Worm (Caenorhabditis elegans): ENCODE results near the gene clec-221.

Gene clec-221

DNA sequence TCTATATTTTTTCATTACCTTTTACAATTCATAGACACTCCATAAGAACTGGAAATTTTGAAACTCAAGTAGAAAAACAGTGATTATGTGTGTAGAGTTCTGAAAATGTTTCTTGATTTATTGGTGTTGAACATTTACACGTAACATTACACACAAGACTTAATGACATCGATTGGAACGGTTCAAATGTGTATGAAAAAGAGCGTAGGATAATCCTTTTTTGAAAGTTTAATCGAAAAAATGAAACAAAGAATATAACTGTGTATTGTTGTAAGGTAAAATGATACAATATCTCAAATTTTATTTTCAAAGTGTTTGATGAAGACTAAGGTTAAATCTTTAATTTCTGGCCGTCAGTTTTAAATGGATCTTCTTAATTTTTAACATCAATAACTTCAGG, 26.9 kb upstream of the clec-221 start, which contains the start of gene fig-1:
TSS of gene fig-1 (minus strand) at position 101 of the 400 bp plus-strand sequence.
- TF ChIP-seq ces-1 (GFP tag; optimal IDR thresholded peaks at IDR 0.05): no peak
- TF ChIP-seq ceh-43 (GFP tag; optimal IDR thresholded peaks at IDR 0.05): no peak
- TF ChIP-seq cnd-1 (tag; optimal IDR thresholded peaks at IDR 0.05): no peak
- no peak for TF ChIP-seq elt-1 (tag; optimal IDR thresholded peaks at IDR 0.05; ENCODE audit: borderline replicate concordance, insufficient read depth)
- no peak for TF ChIP-seq hlh-1 (tag; optimal IDR thresholded peaks at IDR 0.05)
- TF ChIP-seq ceh-39 (tag; optimal IDR thresholded peaks at IDR 0.05): no peak
- no peak for TF ChIP-seq tbx-8 (GFP tag; optimal IDR thresholded peaks at IDR 0.05)
- no peak for TF ChIP-seq nhr-12 (tag; optimal IDR thresholded peaks at IDR 0.05)

DNA sequence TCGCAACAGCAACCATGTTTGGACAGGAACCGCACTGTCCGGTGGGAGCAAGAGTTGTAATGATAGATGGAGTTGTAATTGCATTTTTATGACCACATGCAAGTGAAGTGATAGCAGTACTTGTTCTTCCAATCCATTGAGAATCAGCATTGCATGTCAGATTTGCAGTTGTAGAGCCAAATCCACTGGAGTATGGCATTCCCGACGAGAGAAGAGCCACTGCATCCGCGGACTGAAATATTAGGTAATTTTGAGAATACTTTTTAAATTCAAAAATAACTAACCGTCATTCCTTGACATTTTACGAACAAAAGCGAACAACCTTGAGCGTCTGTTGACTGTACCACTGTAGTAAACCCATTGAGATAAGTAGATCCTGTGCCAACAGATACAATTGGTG, 20.9 kb upstream of the clec-221 start:
- TF ChIP-seq ceh-39 (tag; optimal IDR thresholded peaks at IDR 0.05) (no peak), mep-1 (tag; optimal IDR thresholded peaks at IDR 0.05) (no peak), pha-4 (tag; optimal IDR thresholded peaks at IDR 0.05) (no peak), elt-1 (tag; optimal IDR thresholded peaks at IDR 0.05; ENCODE audit: borderline replicate concordance, insufficient read depth) (no peak), snpc-4 (tag; optimal IDR thresholded peaks at IDR 0.05) (no peak), flh-1 (GFP tag; optimal IDR thresholded peaks at IDR 0.05) (no peak), sptf-1 (tag; optimal IDR thresholded peaks at IDR 0.05) (no peak), mab-5 (tag; optimal IDR thresholded peaks at IDR 0.05) (no peak), cnd-1 (tag; optimal IDR thresholded peaks at IDR 0.05) (no peak), nhr-28 (tag; optimal IDR thresholded peaks at IDR 0.05) (no peak), lin-13 (tag; optimal IDR thresholded peaks at IDR 0.05) (no peak), nhr-237 (tag; optimal IDR thresholded peaks at IDR 0.05) (no peak)

DNA sequence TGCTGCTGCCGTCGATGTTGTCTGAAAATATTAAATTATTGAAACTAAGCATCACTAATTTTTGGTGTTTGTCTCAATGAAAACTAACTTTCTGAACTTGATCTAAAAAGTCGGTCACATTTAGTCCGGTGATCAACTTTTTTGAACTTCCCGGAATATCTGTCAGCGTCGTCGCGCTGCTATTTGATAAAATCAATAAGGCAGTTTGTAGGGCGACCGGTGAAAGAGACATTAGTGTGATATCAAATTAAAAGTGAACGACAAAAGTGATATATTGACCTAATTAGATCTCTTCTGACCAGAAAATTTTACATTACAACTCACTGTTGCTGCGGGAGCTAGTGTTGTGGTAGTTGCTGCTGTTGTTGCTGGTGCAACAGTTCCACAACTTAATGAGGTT, 16.7 kb upstream of the clec-221 start:
- TF ChIP-seq lsy-2 (tag; optimal IDR thresholded peaks at IDR 0.05) (no peak), nhr-28 (tag; optimal IDR thresholded peaks at IDR 0.05) (no peak), flh-1 (GFP tag; optimal IDR thresholded peaks at IDR 0.05) (no peak), cnd-1 (tag; optimal IDR thresholded peaks at IDR 0.05) (no peak), bed-3 (GFP tag; optimal IDR thresholded peaks at IDR 0.05) (no peak), drap-1 (GFP tag; optimal IDR thresholded peaks at IDR 0.05) (no peak), ceh-43 (GFP tag; optimal IDR thresholded peaks at IDR 0.05) (no peak), ceh-39 (tag; optimal IDR thresholded peaks at IDR 0.05) (no peak), ceh-83 (GFP tag; optimal IDR thresholded peaks at IDR 0.05) (no peak), lin-13 (tag; optimal IDR thresholded peaks at IDR 0.05) (no peak)

DNA sequence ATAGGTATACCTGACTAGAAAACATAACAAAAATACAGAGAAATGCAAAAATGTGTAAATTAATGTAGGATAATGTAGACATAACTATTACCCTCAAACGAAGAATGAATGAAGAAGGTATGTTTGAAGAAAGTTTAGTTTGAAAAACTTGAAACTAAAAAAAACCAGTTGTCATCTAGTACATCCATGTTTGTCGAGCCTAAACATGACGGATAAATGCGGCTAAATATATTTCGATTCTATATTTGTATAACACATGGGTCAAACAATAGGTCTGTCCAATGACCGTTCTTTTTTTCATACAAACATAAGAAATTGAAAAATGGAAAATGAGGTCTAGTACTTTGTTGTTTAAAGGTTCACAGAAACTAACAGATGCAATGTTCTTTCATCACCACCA, 15.8 kb upstream of the clec-221 start, which contains the start of gene F17C11.22:
TSS of gene F17C11.22 (minus strand) at position 101 of the 400 bp plus-strand sequence.
- TF ChIP-seq elt-3 (tag; optimal IDR thresholded peaks at IDR 0.05) (no peak), unc-62 (GFP tag; optimal IDR thresholded peaks at IDR 0.05) (no peak), tbx-8 (GFP tag; optimal IDR thresholded peaks at IDR 0.05) (no peak), flh-1 (GFP tag; optimal IDR thresholded peaks at IDR 0.05) (no peak), ham-2 (GFP tag; optimal IDR thresholded peaks at IDR 0.05) (no peak), drap-1 (GFP tag; optimal IDR thresholded peaks at IDR 0.05) (no peak), bed-3 (GFP tag; optimal IDR thresholded peaks at IDR 0.05) (no peak), unc-39 (tag; optimal IDR thresholded peaks at IDR 0.05) (no peak), ceh-43 (GFP tag; optimal IDR thresholded peaks at IDR 0.05) (no peak), lsy-2 (tag; optimal IDR thresholded peaks at IDR 0.05) (no peak), ceh-39 (tag; optimal IDR thresholded peaks at IDR 0.05) (no peak), nhr-2 (tag; optimal IDR thresholded peaks at IDR 0.05) (no peak), snpc-4 (tag; optimal IDR thresholded peaks at IDR 0.05) (no peak), nhr-12 (tag; optimal IDR thresholded peaks at IDR 0.05) (no peak), hlh-1 (tag; optimal IDR thresholded peaks at IDR 0.05) (no peak), ces-1 (GFP tag; optimal IDR thresholded peaks at IDR 0.05) (no peak), nhr-237 (tag; optimal IDR thresholded peaks at IDR 0.05) (no peak)

DNA sequence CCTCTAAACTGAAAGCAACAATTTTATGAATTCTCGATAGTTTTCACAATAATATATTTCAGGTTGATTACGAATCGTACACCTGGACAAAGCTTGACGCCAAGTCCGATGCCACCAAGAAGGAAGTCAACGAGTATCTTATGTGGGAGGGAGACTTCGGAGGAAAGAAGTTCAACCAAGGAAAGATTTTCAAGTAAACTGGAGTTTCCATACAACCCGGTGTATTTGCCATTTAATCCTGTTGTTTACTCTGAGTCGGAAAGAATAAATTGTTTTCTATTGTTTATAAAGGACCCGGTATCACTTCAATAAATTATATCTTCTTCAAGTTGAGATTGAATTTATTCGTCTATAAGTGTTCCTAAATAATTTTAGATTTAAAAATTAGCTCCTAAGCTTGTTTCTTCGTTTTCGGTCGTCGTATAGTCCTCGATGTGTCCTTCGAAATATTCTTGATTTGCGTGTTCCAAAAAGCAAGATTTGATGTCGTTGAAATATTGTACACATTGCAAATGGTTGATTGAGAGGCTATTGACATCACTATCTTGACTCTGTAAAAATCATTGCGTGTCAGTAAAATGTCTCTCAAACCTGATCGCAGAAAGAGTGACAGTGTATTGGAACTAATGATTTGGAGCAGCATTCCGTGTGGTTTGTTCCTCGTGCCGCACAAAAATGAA, 13.5 kb upstream of the clec-221 start:
- TF ChIP-seq unc-39 (tag; optimal IDR thresholded peaks at IDR 0.05) (no peak), sem-2 (GFP tag; optimal IDR thresholded peaks at IDR 0.05) (no peak), ztf-11 (tag; optimal IDR thresholded peaks at IDR 0.05) (no peak), snpc-4 (tag; optimal IDR thresholded peaks at IDR 0.05) (no peak), pha-4 (tag; optimal IDR thresholded peaks at IDR 0.05) (no peak), ces-1 (GFP tag; optimal IDR thresholded peaks at IDR 0.05) (no peak), ceh-83 (GFP tag; optimal IDR thresholded peaks at IDR 0.05) (no peak), ham-2 (GFP tag; optimal IDR thresholded peaks at IDR 0.05) (no peak), bed-3 (GFP tag; optimal IDR thresholded peaks at IDR 0.05) (no peak), M03D4.4 (tag; optimal IDR thresholded peaks at IDR 0.05) (no peak), mep-1 (tag; optimal IDR thresholded peaks at IDR 0.05) (no peak), elt-3 (tag; optimal IDR thresholded peaks at IDR 0.05) (no peak)

Data from whole organism, mixed stage, embryonic.